Fruit fly (Drosophila melanogaster) whole organism: ENCODE data around the gene CG8260.

ENCODE experiments used
- CG8478 ChIP-seq: fragments of >200 bp; optimal IDR thresholded peaks from 2 replicates; lab custom pipeline; 2018; ENCODE audit warnings: inconsistent platforms
- Dll ChIP-seq: fragments of >200 bp; optimal IDR thresholded peaks from 2 replicates; lab custom pipeline; 2017
- EcR ChIP-seq, 2 experiments: fragments of >200 bp; optimal IDR thresholded peaks; 2 replicates each; lab custom pipeline; 2017; ENCODE audit warnings: missing biosample characterization in 2 of 2, missing genetic modification characterization in 2 of 2, missing genetic modification reagents in 2 of 2
- pan ChIP-seq: fragments of >200 bp; optimal IDR thresholded peaks from 2 replicates; lab custom pipeline; 2017
- psq ChIP-seq: fragments of >200 bp; optimal IDR thresholded peaks from 2 replicates; lab custom pipeline; 2017
- usp ChIP-seq: fragments of >200 bp; optimal IDR thresholded peaks from 2 replicates; lab custom pipeline; 2017; ENCODE audit warnings: missing biosample characterization, missing genetic modification characterization, mixed read lengths

Gene CG8260

DNA sequence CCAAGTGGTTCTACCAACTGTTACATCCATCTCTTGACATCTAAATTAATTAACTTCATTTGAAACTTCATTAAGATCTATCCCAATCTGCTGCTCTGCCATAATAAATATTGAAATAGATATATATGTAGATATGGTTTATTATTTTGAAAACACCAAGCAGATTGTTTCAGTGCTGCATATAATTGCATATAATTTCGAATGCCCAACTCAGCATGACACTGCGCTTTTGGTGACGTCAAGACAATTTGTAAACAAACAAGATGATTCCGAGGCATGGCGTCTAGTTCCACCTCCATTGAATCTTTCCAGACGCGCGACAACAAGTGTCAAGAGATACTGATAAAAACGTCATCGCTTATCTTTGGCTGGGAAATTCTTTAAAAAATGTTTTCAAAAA, 15.2 kb upstream of the CG8260 start:
- TF ChIP-seq Dll (lab: Kevin White, UChicago): no peak
- no peak for TF ChIP-seq EcR (GFP tag; optimal IDR thresholded peaks at IDR 0.05; lab: Kevin White, UChicago)
- TF ChIP-seq pan (lab: Kevin White, UChicago): no peak
- no peak for TF ChIP-seq psq (lab: Kevin White, UChicago)
- no peak for TF ChIP-seq CG8478
- no peak for TF ChIP-seq usp (GFP tag; lab: Kevin White, UChicago)

DNA sequence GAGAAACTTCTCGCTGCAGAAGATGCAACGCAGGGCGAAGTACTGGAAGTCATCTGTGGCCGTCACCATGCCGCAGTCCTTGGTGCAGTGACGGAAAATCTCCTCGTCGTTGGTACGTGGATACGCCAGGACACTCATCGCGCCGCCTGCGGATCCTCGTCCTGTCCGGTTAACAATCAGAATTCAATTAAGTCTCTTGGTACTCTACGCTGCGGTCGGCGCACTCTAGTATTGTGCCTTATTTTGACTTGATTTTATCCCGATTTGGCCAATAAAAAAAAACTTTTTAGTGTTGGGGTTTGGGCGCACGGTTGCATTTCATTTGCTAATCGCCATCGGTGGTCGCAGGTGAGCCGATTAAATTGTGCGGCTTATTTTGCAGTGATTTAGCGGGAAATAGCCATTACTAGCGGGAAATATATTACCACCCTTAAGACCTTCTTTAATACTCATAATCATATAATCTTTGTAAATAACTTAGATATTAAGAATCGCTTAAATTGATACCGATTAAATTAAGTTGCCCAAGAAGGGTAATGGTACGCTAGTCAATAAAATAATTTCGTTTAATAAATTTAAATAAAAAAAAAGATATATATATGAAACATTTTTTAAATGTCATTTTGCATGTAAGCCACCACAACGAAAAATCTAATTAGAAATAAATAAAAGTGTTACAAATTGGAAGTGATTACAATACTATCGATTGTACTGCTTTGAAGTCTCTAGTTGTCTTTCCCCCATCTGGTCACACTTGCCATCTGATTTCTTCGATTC, 10.0 kb upstream of the CG8260 start, which contains the start of the genes CG8944 and CCT6:
TSS of gene CG8944 (minus strand) at position 327 of the 777 bp plus-strand sequence.
TSS of gene CCT6 (plus strand) at position 744 of the 777 bp plus-strand sequence.
- no peak for TF ChIP-seq EcR (GFP tag; optimal IDR thresholded peaks at IDR 0.05; lab: Kevin White, UChicago)

DNA sequence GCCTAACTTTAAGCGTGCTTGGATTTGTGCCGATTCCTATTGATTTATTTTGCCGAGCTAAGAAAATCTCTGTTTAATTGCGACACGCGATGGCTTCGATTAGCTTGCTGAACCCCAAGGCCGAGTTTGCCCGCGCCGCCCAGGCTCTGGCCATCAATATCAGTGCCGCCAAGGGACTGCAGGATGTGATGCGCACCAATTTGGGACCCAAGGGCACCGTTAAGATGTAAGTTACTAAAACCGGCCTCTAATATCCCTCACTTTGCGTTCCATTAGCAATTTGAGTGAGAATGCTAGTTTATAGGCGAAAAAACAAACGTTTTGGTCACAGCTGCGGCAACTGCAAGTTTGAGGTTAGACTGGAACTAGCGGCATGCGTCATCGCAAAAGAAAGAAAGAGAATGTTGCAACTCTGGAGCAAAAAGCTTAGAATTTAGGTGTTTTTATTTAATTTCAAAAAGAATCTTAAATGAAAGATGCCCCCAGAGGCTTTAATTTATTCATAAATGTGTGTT, 9.4 kb upstream of the CG8260 start:
- TF ChIP-seq Dll (lab: Kevin White, UChicago): no peak
- no peak for TF ChIP-seq CG8478
- TF ChIP-seq pan (lab: Kevin White, UChicago): no peak
- TF ChIP-seq psq (lab: Kevin White, UChicago): no peak
- TF ChIP-seq EcR (GFP tag; optimal IDR thresholded peaks at IDR 0.05; lab: Kevin White, UChicago): no peak
- no peak for TF ChIP-seq usp (GFP tag; lab: Kevin White, UChicago)

DNA sequence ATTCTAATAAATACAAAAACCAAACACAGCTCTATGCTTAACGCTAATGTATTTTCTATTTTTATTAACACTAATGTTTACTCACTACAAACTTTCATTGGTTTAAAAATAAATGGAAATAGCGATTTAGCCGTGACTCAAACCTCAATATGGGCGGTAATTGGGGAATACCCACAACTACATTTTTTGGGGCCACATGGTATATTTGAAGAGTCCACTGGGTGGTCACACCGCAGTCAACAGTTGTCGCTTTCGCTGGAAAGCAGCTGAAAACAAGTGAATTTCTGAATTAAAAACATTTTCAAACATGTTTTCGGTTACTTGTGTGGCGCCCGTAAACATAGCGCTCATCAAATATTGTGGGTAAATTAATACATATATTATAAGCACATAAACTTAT, 7.2 kb upstream of the CG8260 start, which contains the start of gene Mvd:
TSS of gene Mvd (plus strand) at position 222 of the 400 bp plus-strand sequence.
- TF ChIP-seq Dll (lab: Kevin White, UChicago): no peak
- TF ChIP-seq pan (lab: Kevin White, UChicago): no peak
- no peak for TF ChIP-seq psq (lab: Kevin White, UChicago)
- no peak for TF ChIP-seq CG8478
- no peak for TF ChIP-seq EcR (GFP tag; optimal IDR thresholded peaks at IDR 0.05; lab: Kevin White, UChicago)
- TF ChIP-seq usp (GFP tag; lab: Kevin White, UChicago): no peak

DNA sequence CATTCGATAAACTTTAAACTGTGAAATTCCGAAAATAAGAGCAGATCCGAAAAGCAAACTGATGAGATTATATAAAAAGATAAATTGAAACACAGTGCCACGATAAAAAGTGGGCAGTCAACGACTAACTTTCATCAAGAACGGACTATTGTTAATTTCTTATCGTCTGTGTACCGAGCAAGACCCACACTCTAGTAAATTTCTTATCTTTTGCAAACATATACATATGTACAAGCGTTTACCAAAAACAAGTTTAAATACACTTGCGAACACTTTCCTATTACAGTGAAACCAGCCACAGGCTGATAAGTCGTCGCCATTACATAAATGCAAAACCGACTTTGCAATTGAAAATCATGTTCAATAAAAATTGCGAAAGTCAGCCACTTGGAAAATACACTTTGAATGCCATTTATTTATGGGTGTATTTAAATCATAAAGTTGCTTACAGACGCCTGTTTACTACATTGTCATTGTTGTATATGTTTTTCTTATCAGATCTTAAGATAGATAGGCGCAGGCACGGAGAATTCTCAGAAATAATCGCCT, 2.6 kb downstream of the CG8260 start:
- TF ChIP-seq EcR (GFP tag; optimal IDR thresholded peaks at IDR 0.05; lab: Kevin White, UChicago) (no peak), CG8478 (no peak), psq (lab: Kevin White, UChicago) (no peak), Dll (lab: Kevin White, UChicago) (no peak), usp (GFP tag; lab: Kevin White, UChicago) (no peak), pan (lab: Kevin White, UChicago) (no peak)

DNA sequence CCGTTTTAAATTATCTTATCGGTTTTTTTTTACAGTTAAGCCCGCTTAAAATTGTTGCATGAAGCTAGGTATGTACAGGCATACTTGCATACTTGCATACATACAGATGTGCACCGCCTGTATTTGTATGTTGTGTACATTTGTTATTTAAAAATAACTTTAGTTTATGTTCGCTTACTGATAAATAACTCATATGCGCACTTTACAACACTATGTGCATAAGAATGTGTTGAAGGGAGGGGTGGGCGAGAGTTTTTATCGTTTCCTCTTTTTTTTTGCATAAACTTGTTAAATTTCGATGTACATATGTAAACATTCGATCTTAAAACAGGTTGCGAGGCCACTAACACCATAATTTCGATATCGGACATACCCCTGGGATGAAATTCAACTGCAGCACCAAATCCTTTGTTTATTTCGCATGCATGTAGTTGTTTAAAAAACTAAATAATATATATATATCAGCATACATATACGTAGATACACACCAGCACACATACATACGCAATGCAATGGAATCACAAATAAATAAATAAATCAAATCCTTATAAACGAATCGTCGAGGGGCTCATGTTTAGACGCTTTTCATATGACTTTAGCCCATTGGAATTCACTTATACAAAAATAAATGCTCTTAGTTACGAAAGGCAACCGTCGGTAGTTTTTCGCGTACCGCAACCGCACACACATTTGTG, 3.8 kb downstream of the CG8260 start:
- TF ChIP-seq CG8478: no peak
- no peak for TF ChIP-seq EcR (GFP tag; optimal IDR thresholded peaks at IDR 0.05; lab: Kevin White, UChicago)
- peak; percentile 32 for TF ChIP-seq pan (lab: Kevin White, UChicago)
- no peak for TF ChIP-seq Dll (lab: Kevin White, UChicago)
- no peak for TF ChIP-seq usp (GFP tag; lab: Kevin White, UChicago)
- TF ChIP-seq psq (lab: Kevin White, UChicago): no peak

DNA sequence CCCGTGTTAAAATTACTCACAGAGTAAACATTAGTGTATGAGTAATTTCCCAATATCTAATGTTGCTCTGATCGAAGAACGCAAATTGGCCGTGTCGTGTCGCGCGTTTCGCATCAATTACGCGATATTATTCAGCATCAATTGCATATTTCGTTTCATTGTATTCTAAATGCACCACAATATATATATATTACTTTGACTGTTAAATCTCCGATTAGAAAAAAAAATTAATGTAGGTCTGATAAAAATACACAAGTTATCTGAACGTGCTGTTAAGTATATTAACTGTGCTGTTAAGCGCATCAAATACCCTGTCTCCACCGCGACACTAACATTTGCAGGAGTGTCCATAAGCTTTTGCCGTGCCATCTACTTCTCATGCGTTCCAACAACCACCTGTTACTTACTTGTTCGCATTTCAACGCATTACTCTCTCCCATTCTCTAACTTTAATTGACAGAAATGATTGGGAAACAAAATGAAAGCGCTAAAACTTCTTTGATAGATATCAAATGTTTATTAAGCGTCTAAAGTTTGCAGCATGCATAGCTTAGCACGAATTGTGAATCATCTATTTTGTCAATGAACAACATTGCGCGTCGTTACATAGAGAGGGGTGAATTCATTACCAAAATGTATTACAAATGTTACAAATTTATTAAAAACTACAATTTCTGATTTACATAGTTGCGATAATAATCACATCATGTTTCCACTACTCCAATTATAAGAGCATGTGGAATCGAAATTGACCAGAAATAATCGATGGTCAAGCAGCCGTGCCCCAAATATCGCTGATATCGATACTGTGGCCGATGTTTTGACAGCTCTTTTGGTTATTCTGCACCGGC, 4.6 kb downstream of the CG8260 start, which contains the start of the genes Graf and mRpL3:
TSS of gene Graf (minus strand) at position 287 of the 851 bp plus-strand sequence.
TSS of gene mRpL3 (plus strand) at position 802 of the 851 bp plus-strand sequence.
- no peak for TF ChIP-seq pan (lab: Kevin White, UChicago)
- TF ChIP-seq usp (GFP tag; lab: Kevin White, UChicago): no peak
- no peak for TF ChIP-seq EcR (GFP tag; optimal IDR thresholded peaks at IDR 0.05; lab: Kevin White, UChicago)
- no peak for TF ChIP-seq CG8478
- no peak for TF ChIP-seq psq (lab: Kevin White, UChicago)
- no peak for TF ChIP-seq Dll (lab: Kevin White, UChicago)

DNA sequence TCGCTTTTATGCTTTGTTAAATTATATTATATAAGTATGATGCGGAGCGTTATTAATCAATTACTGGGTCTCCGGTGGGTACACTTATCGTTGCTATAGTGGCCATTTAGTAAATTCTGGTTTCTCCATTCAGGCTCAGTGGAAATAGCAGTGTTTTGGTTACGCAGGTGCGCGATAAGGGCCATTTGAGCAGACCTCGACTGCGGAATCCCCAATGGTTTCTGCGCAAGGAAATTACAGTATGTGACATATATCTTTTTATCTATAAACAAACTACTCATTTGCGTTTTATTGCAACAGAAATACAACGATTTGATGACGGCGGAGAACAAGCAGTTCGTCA, 5.2 kb downstream of the CG8260 start:
- TF ChIP-seq CG8478: no peak
- no peak for TF ChIP-seq psq (lab: Kevin White, UChicago)
- no peak for TF ChIP-seq Dll (lab: Kevin White, UChicago)
- TF ChIP-seq pan (lab: Kevin White, UChicago): no peak
- no peak for TF ChIP-seq usp (GFP tag; lab: Kevin White, UChicago)
- no peak for TF ChIP-seq EcR (GFP tag; optimal IDR thresholded peaks at IDR 0.05; lab: Kevin White, UChicago)

DNA sequence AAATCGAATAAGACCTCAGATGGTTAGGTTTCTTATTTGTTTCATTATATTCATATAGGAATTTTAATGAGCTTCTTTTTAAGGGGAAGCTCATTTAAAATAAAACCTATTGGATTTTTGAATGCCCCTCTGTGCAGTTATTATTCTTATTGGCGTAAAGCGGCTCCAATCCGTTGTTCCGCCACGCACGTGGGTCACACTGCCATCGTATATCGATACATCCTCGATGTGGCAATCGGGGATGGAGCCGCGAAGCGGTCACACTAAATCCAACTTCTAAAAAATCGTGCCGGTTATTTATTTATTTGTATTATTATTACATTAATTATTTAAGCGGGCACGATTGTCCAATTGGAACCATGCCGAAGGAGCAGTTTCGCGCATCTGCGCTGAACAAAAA, 6.6 kb downstream of the CG8260 start, which contains the start of gene Polr3A:
TSS of gene Polr3A (plus strand) at position 234 of the 400 bp plus-strand sequence.
- TF ChIP-seq EcR (GFP tag; optimal IDR thresholded peaks at IDR 0.05; lab: Kevin White, UChicago) (no peak), pan (lab: Kevin White, UChicago) (no peak), usp (GFP tag; lab: Kevin White, UChicago) (no peak), CG8478 (no peak), psq (lab: Kevin White, UChicago) (no peak)

DNA sequence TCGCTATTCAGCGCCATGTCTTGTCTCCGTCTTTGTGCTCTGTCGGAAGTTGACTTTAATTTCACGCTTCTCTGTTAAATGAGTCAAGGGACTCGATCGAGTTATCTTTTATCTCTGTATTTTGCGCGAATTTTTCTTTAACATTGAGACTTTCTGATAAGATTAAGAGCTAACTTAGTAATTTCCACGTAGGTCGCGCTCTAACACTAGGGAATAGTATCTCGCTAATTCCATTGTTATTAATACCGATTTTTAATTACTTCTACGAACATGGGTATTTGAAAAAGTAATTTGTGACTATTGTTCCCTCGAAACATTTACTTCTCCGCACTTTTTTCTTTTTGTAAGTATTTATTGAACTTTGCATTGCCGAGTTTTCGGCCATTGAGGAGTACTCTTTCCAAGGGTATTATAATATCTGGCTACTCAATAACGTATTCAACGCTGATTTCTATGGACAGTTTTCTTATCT, 10.3 kb downstream of the CG8260 start, which contains the start of gene CG8952:
TSS of gene CG8952 (minus strand) at position 51 of the 472 bp plus-strand sequence.
- TF ChIP-seq usp (GFP tag; lab: Kevin White, UChicago): no peak
- TF ChIP-seq CG8478: no peak
- TF ChIP-seq Dll (lab: Kevin White, UChicago): no peak
- TF ChIP-seq EcR (GFP tag; optimal IDR thresholded peaks at IDR 0.05; lab: Kevin White, UChicago): no peak
- no peak for TF ChIP-seq pan (lab: Kevin White, UChicago)
